Worm (Caenorhabditis elegans) whole organism, L4 larva: Measurements from ENCODE around the gene his-17.
A peak's percentile ranks its signal among the peaks of the same experiment; 100 is the strongest.

Experiments used
- D1046.2 ChIP-seq: fragments of 200-800 bp; sonication (Bioruptor generic); IDR thresholded peaks from 2 replicates; pipeline ENCODE4 v1.3.6; 2022; ENCODE audit warnings: missing genetic modification characterization, missing compliant biosample characterization
- F10B5.3 ChIP-seq: sonication (generic microtip); optimal IDR thresholded peaks from 2 replicates; lab custom pipeline; 2016; ENCODE audit warnings: mild to moderate bottlenecking, missing genetic modification characterization, missing compliant biosample characterization
- T20F7.1 ChIP-seq: fragments of 200-800 bp; sonication (Bioruptor generic); optimal IDR thresholded peaks from 2 replicates; lab custom pipeline; 2018; ENCODE audit warnings: mild to moderate bottlenecking, missing genetic modification characterization, missing compliant biosample characterization
- T26A8.4 ChIP-seq: fragments of 200-800 bp; sonication (Bioruptor generic); IDR thresholded peaks from 2 replicates; pipeline ENCODE4 v1.3.6; 2022; ENCODE audit warnings: missing genetic modification characterization, missing compliant biosample characterization
- Y48G9A.11 ChIP-seq: fragments of 200-800 bp; sonication (Bioruptor generic); IDR thresholded peaks from 2 replicates; pipeline ENCODE4 v1.3.6; 2022; ENCODE audit warnings: missing genetic modification reagents, missing genetic modification characterization, missing compliant biosample characterization
- aha-1 ChIP-seq: fragments of 150-350 bp; peaks from one replicate; lab custom pipeline; 2014; ENCODE audit warnings: missing biosample characterization, missing genetic modification characterization
- arid-1 ChIP-seq: fragments of 200-800 bp; sonication (Bioruptor generic); conservative IDR thresholded peaks from 2 replicates; pipeline ENCODE4 v1.3.6; 2022; ENCODE audit warnings: missing genetic modification reagents, missing genetic modification characterization, missing compliant biosample characterization
- attf-4 ChIP-seq: sonication (generic microtip); optimal IDR thresholded peaks from 3 replicates; lab custom pipeline; 2017; ENCODE audit warnings: missing biosample characterization, missing genetic modification characterization
- ceh-20 ChIP-seq: fragments of 200-800 bp; sonication (Bioruptor generic); IDR thresholded peaks from 2 replicates; pipeline ENCODE4 v1.3.6; 2022; ENCODE audit warnings: missing genetic modification reagents, missing genetic modification characterization, missing compliant biosample characterization
- ceh-28 ChIP-seq: fragments of 150-350 bp; optimal IDR thresholded peaks from 2 replicates; lab custom pipeline; 2014; ENCODE audit warnings: missing biosample characterization, missing genetic modification reagents, missing genetic modification characterization
- ceh-62 ChIP-seq: sonication (generic microtip); optimal IDR thresholded peaks from 2 replicates; lab custom pipeline; 2017; ENCODE audit warnings: missing biosample characterization, missing genetic modification characterization
- ces-1 ChIP-seq: fragments of 150-350 bp; sonication (generic microtip); optimal IDR thresholded peaks from 4 replicates; lab custom pipeline; 2014; ENCODE audit warnings: missing biosample characterization, missing genetic modification reagents, missing genetic modification characterization
- ctbp-1 ChIP-seq: fragments of 200-800 bp; sonication (Bioruptor generic); IDR thresholded peaks from 2 replicates; pipeline ENCODE4 v1.3.6; 2022; ENCODE audit warnings: missing genetic modification reagents, missing genetic modification characterization, missing compliant biosample characterization
- daf-12 ChIP-seq: fragments of 150-350 bp; optimal IDR thresholded peaks from 2 replicates; lab custom pipeline; 2014; ENCODE audit warnings: missing biosample characterization, missing genetic modification reagents, missing genetic modification characterization
- daf-16 ChIP-seq, 3 experiments: sonication (generic microtip); optimal IDR thresholded peaks; 2 replicates each; lab custom pipeline; 2016 to 2017; ENCODE audit warnings: missing genetic modification characterization in 3 of 3, missing genetic modification reagents in 3 of 3, mild to moderate bottlenecking in 2 of 3, missing compliant biosample characterization in 2 of 3, missing biosample characterization in 1 of 3, moderate library complexity in 1 of 3
- dmd-6 ChIP-seq: fragments of 200-800 bp; sonication (Bioruptor generic); IDR thresholded peaks from 2 replicates; pipeline ENCODE4 v1.3.6; 2022; ENCODE audit warnings: missing genetic modification reagents, missing genetic modification characterization, missing compliant biosample characterization
- dve-1 ChIP-seq: sonication (generic microtip); optimal IDR thresholded peaks from 2 replicates; lab custom pipeline; 2017; ENCODE audit warnings: antibody characterized with exemption, mild to moderate bottlenecking, missing genetic modification characterization, missing compliant biosample characterization; ENCODE audit not compliant: insufficient read depth
- hlh-11 ChIP-seq: fragments of 200-800 bp; sonication (Bioruptor generic); optimal IDR thresholded peaks from 2 replicates; lab custom pipeline; 2018; ENCODE audit warnings: mild to moderate bottlenecking, missing genetic modification characterization, missing compliant biosample characterization
- hlh-30 ChIP-seq: sonication (generic microtip); optimal IDR thresholded peaks from 2 replicates; lab custom pipeline; 2017; ENCODE audit warnings: antibody characterized with exemption, mild to moderate bottlenecking, missing genetic modification characterization, missing compliant biosample characterization; ENCODE audit not compliant: insufficient read depth
- jun-1 ChIP-seq: fragments of 150-350 bp; optimal IDR thresholded peaks from 2 replicates; lab custom pipeline; 2014; ENCODE audit warnings: missing biosample characterization, missing genetic modification reagents, missing genetic modification characterization
- lin-1 ChIP-seq: fragments of 200-800 bp; sonication (Bioruptor generic); IDR thresholded peaks from 2 replicates; pipeline ENCODE4 v1.3.6; 2022; ENCODE audit warnings: missing genetic modification reagents, missing genetic modification characterization, missing compliant biosample characterization
- lin-15B ChIP-seq: fragments of 150-350 bp; sonication (generic microtip); optimal IDR thresholded peaks from 3 replicates; lab custom pipeline; 2014; ENCODE audit warnings: missing biosample characterization, missing genetic modification characterization
- lin-29 ChIP-seq: fragments of 200-800 bp; sonication (Bioruptor generic); IDR thresholded peaks from 2 replicates; pipeline ENCODE4 v1.3.6; 2022; ENCODE audit warnings: missing genetic modification reagents, missing genetic modification characterization, missing compliant biosample characterization
- lin-39 ChIP-seq: fragments of 150-350 bp; optimal IDR thresholded peaks from 2 replicates; lab custom pipeline; 2014; ENCODE audit warnings: missing biosample characterization, missing genetic modification reagents, missing genetic modification characterization
- lir-3 ChIP-seq: sonication (generic microtip); optimal IDR thresholded peaks from 2 replicates; lab custom pipeline; 2016; ENCODE audit warnings: mild to moderate bottlenecking, missing genetic modification characterization, missing compliant biosample characterization
- mdl-1 ChIP-seq, 2 experiments: fragments of 150-350 bp in 1 of 2; sonication (generic microtip) in 1 of 2; optimal IDR thresholded peaks; 2 replicates each; lab custom pipeline; 2014 to 2017; ENCODE audit warnings: missing biosample characterization in 2 of 2, missing genetic modification characterization in 2 of 2
- mxl-3 ChIP-seq: fragments of 200-800 bp; sonication (Bioruptor generic); optimal IDR thresholded peaks from 2 replicates; lab custom pipeline; 2018; ENCODE audit warnings: mild to moderate bottlenecking, missing genetic modification characterization, missing compliant biosample characterization
- nhr-10 ChIP-seq: fragments of 150-350 bp; optimal IDR thresholded peaks from 2 replicates; lab custom pipeline; 2014; ENCODE audit warnings: missing biosample characterization, missing genetic modification characterization
- nhr-25 ChIP-seq: sonication (generic microtip); optimal IDR thresholded peaks from 2 replicates; lab custom pipeline; 2017; ENCODE audit warnings: missing genetic modification characterization, mild to moderate bottlenecking, missing compliant biosample characterization, antibody characterized with exemption, moderate library complexity, borderline replicate concordance; ENCODE audit not compliant: insufficient read depth
- nhr-28 ChIP-seq: fragments of 150-350 bp; optimal IDR thresholded peaks from 2 replicates; lab custom pipeline; 2014; ENCODE audit warnings: missing biosample characterization, missing genetic modification characterization
- nhr-42 ChIP-seq: fragments of 200-800 bp; sonication (Bioruptor generic); IDR thresholded peaks from 2 replicates; pipeline ENCODE4 v1.3.6; 2022; ENCODE audit warnings: missing genetic modification characterization, missing compliant biosample characterization
- nhr-6 ChIP-seq: fragments of 150-350 bp; optimal IDR thresholded peaks from 2 replicates; lab custom pipeline; 2014; ENCODE audit warnings: missing biosample characterization, missing genetic modification characterization
- nhr-77 ChIP-seq: fragments of 150-350 bp; optimal IDR thresholded peaks from 2 replicates; lab custom pipeline; 2014; ENCODE audit warnings: missing biosample characterization, missing genetic modification characterization
- pha-4 ChIP-seq, 2 experiments: fragments of 150-350 bp in 1 of 2; fragments of 200-800 bp in 1 of 2; sonication (Bioruptor generic) in 1 of 2; IDR thresholded peaks in 1 of 2; optimal IDR thresholded peaks in 1 of 2; 2 replicates each; pipeline versions ENCODE4 v1.3.6 to Lab custom; 2014 to 2022; ENCODE audit warnings: missing genetic modification characterization in 2 of 2, missing genetic modification reagents in 2 of 2, missing biosample characterization in 1 of 2, missing compliant biosample characterization in 1 of 2
- php-3 ChIP-seq: fragments of 200-800 bp; sonication (Bioruptor generic); IDR thresholded peaks from 2 replicates; pipeline ENCODE4 v1.3.6; 2022; ENCODE audit warnings: missing genetic modification reagents, missing genetic modification characterization, missing compliant biosample characterization
- pqm-1 ChIP-seq: sonication (generic microtip); optimal IDR thresholded peaks from 2 replicates; lab custom pipeline; 2017; ENCODE audit warnings: missing biosample characterization, missing genetic modification characterization
- rbr-2 ChIP-seq: sonication (generic microtip); optimal IDR thresholded peaks from 2 replicates; lab custom pipeline; 2016; ENCODE audit warnings: missing genotype, missing genetic modification characterization, missing compliant biosample characterization
- skn-1 ChIP-seq: fragments of 150-350 bp; optimal IDR thresholded peaks from 2 replicates; lab custom pipeline; 2014; ENCODE audit warnings: missing biosample characterization, missing genetic modification characterization
- tra-1 ChIP-seq: fragments of 200-800 bp; sonication (Bioruptor generic); IDR thresholded peaks from 2 replicates; pipeline ENCODE4 v1.3.6; 2022; ENCODE audit warnings: missing genetic modification reagents, missing genetic modification characterization, missing compliant biosample characterization
- unc-39 ChIP-seq: sonication (generic microtip); optimal IDR thresholded peaks from 2 replicates; lab custom pipeline; 2017; ENCODE audit warnings: missing biosample characterization, missing genetic modification characterization
- ztf-7 ChIP-seq: fragments of 150-350 bp; optimal IDR thresholded peaks from 2 replicates; lab custom pipeline; 2014; ENCODE audit warnings: missing biosample characterization, missing genetic modification characterization

his-17 gene

ce11 chrV:8906896-8907295 is 9.1 kb upstream of the his-17 start, which contains the start of gene frpr-11:
Gene frpr-11 (plus strand): TSS chrV:8907196.
- TF ChIP-seq lin-39: no peak

- TF ChIP-seq mdl-1 (tag; optimal IDR thresholded peaks at IDR 0.05; lab: Kevin White, UChicago): peak in 1 of 2 experiments; percentile 17
- no peak for TF ChIP-seq ceh-28 (tag; lab: Kevin White, UChicago)
- TF ChIP-seq nhr-77 (tag; lab: Kevin White, UChicago): peak; percentile 29
- TF ChIP-seq daf-16 (GFP tag; optimal IDR thresholded peaks at IDR 0.05; lab: Kevin White, UChicago): no peak
- peak; percentile 79 for TF ChIP-seq daf-16 (tag; optimal IDR thresholded peaks at IDR 0.05; lab: Kevin White, UChicago)
- peak; percentile 67 for TF ChIP-seq lin-1 (GFP tag; lab: Robert Waterston, UW)
- peak; percentile 74 for TF ChIP-seq hlh-11 (tag; lab: Kevin White, UChicago)
- TF ChIP-seq tra-1 (GFP tag; lab: Robert Waterston, UW): 0 out of 2 replicates have a peak, but pooled peaks have one; percentile 35
- no peak for TF ChIP-seq lin-15B
- peak; percentile 76 for TF ChIP-seq nhr-28 (tag; lab: Kevin White, UChicago)
- no peak for TF ChIP-seq ctbp-1
- peak; percentile 86 for TF ChIP-seq dve-1 (tag; lab: Kevin White, UChicago)
- TF ChIP-seq hlh-30: peak; percentile 49
- TF ChIP-seq T20F7.1 (GFP tag; lab: Kevin White, UChicago): peak; percentile 22
- TF ChIP-seq D1046.2 (GFP tag; lab: Robert Waterston, UW): no peak
- peak; percentile 82 for TF ChIP-seq dmd-6 (GFP tag; lab: Robert Waterston, UW)
- peak; percentile 88 for TF ChIP-seq php-3 (GFP tag; lab: Robert Waterston, UW)
- no peak for TF ChIP-seq skn-1
- peak; percentile 95 for TF ChIP-seq pqm-1 (tag; lab: Kevin White, UChicago)
Observed at ce11 chrV:8905656-8906055, 7.9 kb upstream of the his-17 start.

- TF ChIP-seq aha-1 (tag; lab: Kevin White, UChicago) (peak; percentile 63), attf-4 (tag; lab: Kevin White, UChicago) (no peak), unc-39 (tag; lab: Kevin White, UChicago) (no peak), rbr-2 (no peak), skn-1 (no peak), ces-1 (GFP tag; lab: Kevin White, UChicago) (no peak), nhr-25 (tag; lab: Kevin White, UChicago) (no peak)
Observed at ce11 chrV:8903916-8904315, 6.1 kb upstream of the his-17 start.

- TF ChIP-seq lir-3 (tag; lab: Kevin White, UChicago) (no peak), F10B5.3 (no peak), nhr-6 (tag; lab: Kevin White, UChicago) (no peak), ceh-20 (GFP tag; lab: Robert Waterston, UW) (no peak), lin-39 (no peak), arid-1 (GFP tag; lab: Robert Waterston, UW) (no peak), lin-29 (GFP tag; lab: Robert Waterston, UW) (no peak), pha-4 (GFP tag; IDR thresholded peaks at IDR 0.05; lab: Robert Waterston, UW) (no peak), pha-4 (tag; optimal IDR thresholded peaks at IDR 0.05; lab: Kevin White, UChicago) (no peak), lin-1 (GFP tag; lab: Robert Waterston, UW) (no peak), T26A8.4 (no peak), rbr-2 (no peak), hlh-11 (tag; lab: Kevin White, UChicago) (no peak), mxl-3 (no peak), nhr-42 (no peak), nhr-10 (tag; lab: Kevin White, UChicago) (no peak), ceh-62 (tag; lab: Kevin White, UChicago) (no peak), daf-12 (tag; lab: Kevin White, UChicago) (no peak), Y48G9A.11 (GFP tag; lab: Robert Waterston, UW) (no peak), jun-1 (tag; lab: Kevin White, UChicago) (no peak), ztf-7 (tag; lab: Kevin White, UChicago) (no peak)
- TF ChIP-seq, all 104 proteins: peak for 0
Observed at ce11 chrV:8902697-8903096, 4.9 kb upstream of the his-17 start, which contains the start of gene frpr-12. Gene frpr-12 (plus strand): TSS chrV:8902997.
